Fruit fly (Drosophila melanogaster) whole organism, prepupa: ENCODE measurements around the gene Sfp84E.

Experiments used
- Blimp-1 ChIP-seq: fragments of 200-800 bp; sonication (Bioruptor generic); optimal IDR thresholded peaks from 3 replicates; lab custom pipeline; 2017; ENCODE audit warnings: missing biosample characterization, missing genetic modification characterization, mild to moderate bottlenecking, moderate library complexity, missing genetic modification reagents
- CG10631 ChIP-seq: fragments of 200-800 bp; sonication (Bioruptor generic); optimal IDR thresholded peaks from 2 replicates; lab custom pipeline; 2016; ENCODE audit warnings: missing biosample characterization, missing genetic modification characterization
- CG10669 ChIP-seq: fragments of 200-800 bp; sonication (Bioruptor generic); optimal IDR thresholded peaks from 3 replicates; lab custom pipeline; 2018; ENCODE audit warnings: missing biosample characterization, mild to moderate bottlenecking, missing genetic modification characterization, moderate library complexity
- CG11294 ChIP-seq: fragments of 200-800 bp; sonication (Bioruptor generic); IDR thresholded peaks from 2 replicates; pipeline ENCODE4 v1.3.6; 2022; ENCODE audit warnings: missing biosample characterization, missing genetic modification characterization
- CG11902 ChIP-seq: fragments of 200-800 bp; sonication (Bioruptor generic); optimal IDR thresholded peaks from 3 replicates; lab custom pipeline; 2016; ENCODE audit warnings: missing biosample characterization, missing genetic modification characterization
- CG15336 ChIP-seq: fragments of 200-800 bp; sonication (Bioruptor generic); IDR thresholded peaks from 2 replicates; pipeline ENCODE4 v1.3.6; 2022; ENCODE audit warnings: missing biosample characterization, missing genetic modification characterization
- CG1621 ChIP-seq: fragments of 200-800 bp; sonication (Bioruptor generic); optimal IDR thresholded peaks from 3 replicates; lab custom pipeline; 2018; ENCODE audit warnings: missing biosample characterization, mild to moderate bottlenecking, missing genetic modification characterization
- CG3032 ChIP-seq: fragments of 200-800 bp; optimal IDR thresholded peaks from 2 replicates; lab custom pipeline; 2019; ENCODE audit warnings: missing biosample characterization, mild to moderate bottlenecking, missing genetic modification characterization, moderate library complexity
- CG31627 ChIP-seq: fragments of 200-800 bp; sonication (Bioruptor generic); optimal IDR thresholded peaks from 3 replicates; lab custom pipeline; 2016; ENCODE audit warnings: missing biosample characterization, missing genetic modification characterization
- CG32006 ChIP-seq: fragments of 200-800 bp; sonication (Bioruptor generic); optimal IDR thresholded peaks from 3 replicates; lab custom pipeline; 2017; ENCODE audit warnings: missing biosample characterization, mild to moderate bottlenecking, missing genetic modification characterization
- CG34406 ChIP-seq: fragments of 200-800 bp; sonication (Bioruptor generic); optimal IDR thresholded peaks from 3 replicates; lab custom pipeline; 2016; ENCODE audit warnings: missing biosample characterization, missing genetic modification characterization
- CG3919 ChIP-seq: fragments of 200-800 bp; sonication (Bioruptor generic); optimal IDR thresholded peaks from 3 replicates; lab custom pipeline; 2016; ENCODE audit warnings: missing biosample characterization, missing genetic modification characterization
- CG4318 ChIP-seq: fragments of 200-800 bp; sonication (Bioruptor generic); optimal IDR thresholded peaks from 3 replicates; lab custom pipeline; 2017; ENCODE audit warnings: missing biosample characterization, mild to moderate bottlenecking, missing genetic modification characterization
- CG6163 ChIP-seq: fragments of 200-800 bp; sonication (Bioruptor generic); IDR thresholded peaks from 3 replicates; pipeline ENCODE4 v1.3.6; 2022; ENCODE audit warnings: missing biosample characterization, missing genetic modification characterization
- CG6792 ChIP-seq: fragments of 200-800 bp; sonication (Bioruptor generic); optimal IDR thresholded peaks from 3 replicates; lab custom pipeline; 2016; ENCODE audit warnings: missing biosample characterization, missing genetic modification characterization
- CG6808 ChIP-seq: fragments of 200-800 bp; sonication (Bioruptor generic); optimal IDR thresholded peaks from 3 replicates; lab custom pipeline; 2017; ENCODE audit warnings: missing biosample characterization, missing genetic modification characterization, mild to moderate bottlenecking, moderate library complexity, missing genetic modification reagents
- CG7368 ChIP-seq: fragments of 200-800 bp; sonication (Bioruptor generic); optimal IDR thresholded peaks from 3 replicates; lab custom pipeline; 2016; ENCODE audit warnings: missing biosample characterization, missing genetic modification characterization
- CG8119 ChIP-seq: fragments of 200-800 bp; sonication (Bioruptor generic); IDR thresholded peaks from 3 replicates; pipeline ENCODE4 v1.3.6; 2022; ENCODE audit warnings: missing biosample characterization, missing genetic modification characterization
- CG8319 ChIP-seq: fragments of 200-800 bp; sonication (Bioruptor generic); optimal IDR thresholded peaks from 3 replicates; lab custom pipeline; 2016; ENCODE audit warnings: missing biosample characterization, missing genetic modification characterization
- CG8632 ChIP-seq: fragments of 200-800 bp; sonication (Bioruptor generic); optimal IDR thresholded peaks from 3 replicates; lab custom pipeline; 2016; ENCODE audit warnings: missing biosample characterization, missing genetic modification characterization
- CG9139 ChIP-seq: fragments of 200-800 bp; sonication (Bioruptor generic); optimal IDR thresholded peaks from 3 replicates; lab custom pipeline; 2017; ENCODE audit warnings: missing biosample characterization, mild to moderate bottlenecking, missing genetic modification characterization
- Eip75B ChIP-seq: fragments of 200-800 bp; sonication (Bioruptor generic); optimal IDR thresholded peaks from 3 replicates; lab custom pipeline; 2016; ENCODE audit warnings: missing biosample characterization, missing genetic modification characterization
- Eip78C ChIP-seq: fragments of 200-800 bp; sonication (Bioruptor generic); peaks from one replicate; lab custom pipeline; 2016; ENCODE audit warnings: missing biosample characterization, missing genetic modification characterization
- Ets21C ChIP-seq: fragments of 200-800 bp; sonication (Bioruptor generic); optimal IDR thresholded peaks from 3 replicates; lab custom pipeline; 2016; ENCODE audit warnings: missing biosample characterization, missing genetic modification characterization
- Ets96B ChIP-seq: fragments of 200-800 bp; optimal IDR thresholded peaks from 2 replicates; lab custom pipeline; 2019; ENCODE audit warnings: missing biosample characterization, mild to moderate bottlenecking, missing genetic modification characterization, moderate library complexity
- Gug ChIP-seq: fragments of 200-800 bp; sonication (Bioruptor generic); IDR thresholded peaks from 2 replicates; pipeline ENCODE4 v1.3.6; 2022; ENCODE audit warnings: missing biosample characterization, missing genetic modification characterization
- Hr38 ChIP-seq: sonication (Bioruptor generic); optimal IDR thresholded peaks from 2 replicates; lab custom pipeline; 2016; ENCODE audit warnings: missing biosample characterization, missing genetic modification characterization
- Lpt ChIP-seq: fragments of 200-800 bp; sonication (Bioruptor generic); optimal IDR thresholded peaks from 3 replicates; lab custom pipeline; 2016; ENCODE audit warnings: missing biosample characterization, missing genetic modification characterization
- OdsH ChIP-seq: fragments of 200-800 bp; sonication (Bioruptor generic); optimal IDR thresholded peaks from 3 replicates; lab custom pipeline; 2016; ENCODE audit warnings: missing biosample characterization, missing genetic modification characterization
- Smox ChIP-seq: fragments of 200-800 bp; sonication (Bioruptor generic); optimal IDR thresholded peaks from 3 replicates; lab custom pipeline; 2016; ENCODE audit warnings: missing biosample characterization, missing genetic modification characterization
- Sox14 ChIP-seq: fragments of 200-800 bp; sonication (Bioruptor generic); optimal IDR thresholded peaks from 3 replicates; lab custom pipeline; 2016; ENCODE audit warnings: missing biosample characterization, missing genetic modification characterization
- achi ChIP-seq: fragments of 200-800 bp; sonication (Bioruptor generic); optimal IDR thresholded peaks from 3 replicates; lab custom pipeline; 2016; ENCODE audit warnings: missing biosample characterization, missing genetic modification characterization
- acj6 ChIP-seq: fragments of 200-800 bp; sonication (Bioruptor generic); optimal IDR thresholded peaks from 3 replicates; lab custom pipeline; 2016; ENCODE audit warnings: missing biosample characterization, missing genetic modification characterization
- cyc ChIP-seq: fragments of 200-800 bp; sonication (Bioruptor generic); optimal IDR thresholded peaks from 3 replicates; lab custom pipeline; 2016; ENCODE audit warnings: missing biosample characterization, missing genetic modification characterization
- dac ChIP-seq: fragments of 200-800 bp; sonication (Bioruptor generic); optimal IDR thresholded peaks from 2 replicates; lab custom pipeline; 2017; ENCODE audit warnings: missing biosample characterization, mild to moderate bottlenecking, missing genetic modification characterization
- dsx ChIP-seq: fragments of 200-800 bp; optimal IDR thresholded peaks from 3 replicates; lab custom pipeline; 2019; ENCODE audit warnings: missing biosample characterization, mild to moderate bottlenecking, missing genetic modification characterization, moderate library complexity; ENCODE audit not compliant: poor library complexity, severe bottlenecking
- eg ChIP-seq: fragments of 200-800 bp; sonication (Bioruptor generic); IDR thresholded peaks from 3 replicates; pipeline ENCODE4 v1.3.6; 2022; ENCODE audit warnings: missing biosample characterization, missing genetic modification characterization
- esn ChIP-seq: fragments of 200-800 bp; sonication (Bioruptor generic); optimal IDR thresholded peaks from 2 replicates; lab custom pipeline; 2016; ENCODE audit warnings: missing biosample characterization, mild to moderate bottlenecking, missing genetic modification characterization, moderate library complexity
- fd59A ChIP-seq: fragments of 200-800 bp; sonication (Bioruptor generic); optimal IDR thresholded peaks from 2 replicates; lab custom pipeline; 2017; ENCODE audit warnings: missing biosample characterization, mild to moderate bottlenecking, missing genetic modification characterization, missing genetic modification reagents
- lz ChIP-seq: fragments of 200-800 bp; sonication (Bioruptor generic); optimal IDR thresholded peaks from 3 replicates; lab custom pipeline; 2016; ENCODE audit warnings: missing biosample characterization, missing genetic modification characterization
- net ChIP-seq: fragments of 200-800 bp; sonication (Bioruptor generic); optimal IDR thresholded peaks from 3 replicates; lab custom pipeline; 2016; ENCODE audit warnings: missing biosample characterization, missing genetic modification characterization
- pdm3 ChIP-seq: fragments of 200-800 bp; sonication (Bioruptor generic); optimal IDR thresholded peaks from 3 replicates; lab custom pipeline; 2016; ENCODE audit warnings: missing biosample characterization, missing genetic modification characterization
- salr ChIP-seq, 2 experiments: fragments of 200-800 bp; sonication (Bioruptor generic); optimal IDR thresholded peaks; 3 replicates each; lab custom pipeline; 2016 to 2018; ENCODE audit warnings: missing biosample characterization in 2 of 2, missing genetic modification characterization in 2 of 2, mild to moderate bottlenecking in 1 of 2
- ss ChIP-seq, 2 experiments: fragments of 200-800 bp; sonication (Bioruptor generic); optimal IDR thresholded peaks; 2 replicates in 1 of 2; 3 replicates in 1 of 2; lab custom pipeline; 2017 to 2018; ENCODE audit warnings: mild to moderate bottlenecking in 2 of 2, missing biosample characterization in 2 of 2, missing genetic modification characterization in 2 of 2, moderate library complexity in 1 of 2
- svp ChIP-seq: fragments of 200-800 bp; sonication (Bioruptor generic); peaks from one replicate; lab custom pipeline; 2016; ENCODE audit warnings: missing biosample characterization, missing genetic modification characterization
- vri ChIP-seq: fragments of 200-800 bp; sonication (Bioruptor generic); optimal IDR thresholded peaks from 3 replicates; lab custom pipeline; 2016; ENCODE audit warnings: missing biosample characterization, mild to moderate bottlenecking, missing genetic modification characterization

The Sfp84E gene

dm6 chr3R:8029496-8030013 lies 49.4 kb upstream of the Sfp84E start, which contains the start of gene ImpE3 (continued):
- no peak for TF ChIP-seq salr (GFP tag; optimal IDR thresholded peaks at IDR 0.05; lab: Kevin White, UChicago)
- TF ChIP-seq Eip75B (GFP tag; lab: Kevin White, UChicago), result peak; percentile 50
- no peak for TF ChIP-seq CG11294 (GFP tag; lab: Robert Waterston, UW)
- TF ChIP-seq eg (GFP tag; lab: Robert Waterston, UW), result no peak
- peak; percentile 44 for TF ChIP-seq Ets21C (GFP tag; lab: Kevin White, UChicago)
- TF ChIP-seq CG34406 (GFP tag; lab: Kevin White, UChicago), result peak; percentile 65
- no peak for TF ChIP-seq CG1621 (tag; lab: Kevin White, UChicago)
- peak; percentile 60 for TF ChIP-seq CG31627 (GFP tag; lab: Kevin White, UChicago)
- TF ChIP-seq Smox (GFP tag; lab: Kevin White, UChicago), result peak; percentile 80
- peak; percentile 50 for TF ChIP-seq OdsH
- TF ChIP-seq esn (GFP tag; lab: Kevin White, UChicago), result peak; percentile 84
- no peak for TF ChIP-seq Lpt (GFP tag; lab: Kevin White, UChicago)
- TF ChIP-seq CG10669 (GFP tag; lab: Kevin White, UChicago), result peak; percentile 39
- TF ChIP-seq svp, result peak; percentile 92
- peak; percentile 45 for TF ChIP-seq CG6792 (GFP tag; lab: Kevin White, UChicago)
- peak; percentile 66 for TF ChIP-seq Sox14
- peak; percentile 54 for TF ChIP-seq cyc
- no peak for TF ChIP-seq CG9139 (GFP tag; lab: Kevin White, UChicago)

dm6 chr3R:8027203-8027688 lies 47.1 kb upstream of the Sfp84E start:
- TF ChIP-seq CG32006 (GFP tag; lab: Kevin White, UChicago), result peak; percentile 97
- TF ChIP-seq vri (GFP tag; lab: Kevin White, UChicago), result peak; percentile 65
- TF ChIP-seq CG3919 (GFP tag; lab: Kevin White, UChicago), result peak; percentile 72
- TF ChIP-seq fd59A (GFP tag; lab: Kevin White, UChicago), result peak; percentile 50
- peak; percentile 76 for TF ChIP-seq CG10669 (GFP tag; lab: Kevin White, UChicago)
- peak; percentile 77 for TF ChIP-seq Sox14
- peak; percentile 71 for TF ChIP-seq CG7368 (GFP tag; lab: Kevin White, UChicago)
- peak; percentile 80 for TF ChIP-seq lz
- TF ChIP-seq CG11294 (GFP tag; lab: Robert Waterston, UW), result peak; percentile 52; the same call in 1 of the 2 replicates
- TF ChIP-seq CG3032 (tag; lab: Kevin White, UChicago), result peak; percentile 80
- TF ChIP-seq CG8632 (GFP tag; lab: Kevin White, UChicago), result peak; percentile 94
- TF ChIP-seq CG9139 (GFP tag; lab: Kevin White, UChicago), result peak; percentile 82
- TF ChIP-seq CG8319, result peak; percentile 12
- TF ChIP-seq CG6808 (GFP tag; lab: Kevin White, UChicago), result peak; percentile 75
- TF ChIP-seq CG10631 (GFP tag; lab: Kevin White, UChicago), result peak; percentile 92
- TF ChIP-seq CG8119, result peak; percentile 93
- peak; percentile 85 for TF ChIP-seq dsx (GFP tag; lab: Kevin White, UChicago)
- TF ChIP-seq net (GFP tag; lab: Kevin White, UChicago), result peak; percentile 87
- TF ChIP-seq dac, result peak; percentile 66
- no peak for TF ChIP-seq Smox (GFP tag; lab: Kevin White, UChicago)
- TF ChIP-seq Eip78C (GFP tag; lab: Kevin White, UChicago), result peak; percentile 95
- TF ChIP-seq salr (GFP tag; optimal IDR thresholded peaks at IDR 0.05; lab: Kevin White, UChicago), result peak; percentile 37 to 97
- TF ChIP-seq OdsH, result peak; percentile 89
- TF ChIP-seq CG15336, result peak; percentile 88
- peak; percentile 74 for TF ChIP-seq Lpt (GFP tag; lab: Kevin White, UChicago)
- TF ChIP-seq Ets96B, result peak; percentile 83
- no peak for TF ChIP-seq Ets21C (GFP tag; lab: Kevin White, UChicago)
- peak; percentile 91 for TF ChIP-seq esn (GFP tag; lab: Kevin White, UChicago)
- peak; percentile 75 for TF ChIP-seq CG6163
- TF ChIP-seq CG11902 (GFP tag; lab: Kevin White, UChicago), result peak; percentile 55
- peak; percentile 85 for TF ChIP-seq acj6 (GFP tag; lab: Kevin White, UChicago)
- peak; percentile 87 for TF ChIP-seq CG6792 (GFP tag; lab: Kevin White, UChicago)
- TF ChIP-seq Hr38 (GFP tag; lab: Kevin White, UChicago), result no peak
- peak; percentile 64 for TF ChIP-seq Blimp-1 (GFP tag; lab: Kevin White, UChicago)
- TF ChIP-seq cyc, result peak; percentile 25
- peak; percentile 89 for TF ChIP-seq CG4318
- TF ChIP-seq ss (GFP tag; optimal IDR thresholded peaks at IDR 0.05; lab: Kevin White, UChicago), result peak; percentile 85 to 94
- TF ChIP-seq pdm3 (GFP tag; lab: Kevin White, UChicago), result peak; percentile 76
- peak; percentile 53; the same call in 2 of the 3 replicates for TF ChIP-seq eg (GFP tag; lab: Robert Waterston, UW)
- peak; percentile 92 for TF ChIP-seq achi (GFP tag; lab: Kevin White, UChicago)
- TF ChIP-seq Gug (GFP tag; lab: Robert Waterston, UW), result peak; percentile 39; the same call in 1 of the 2 replicates
